ENCODE assay signal across 2 worm cellular contexts in the genomic region with DNA sequence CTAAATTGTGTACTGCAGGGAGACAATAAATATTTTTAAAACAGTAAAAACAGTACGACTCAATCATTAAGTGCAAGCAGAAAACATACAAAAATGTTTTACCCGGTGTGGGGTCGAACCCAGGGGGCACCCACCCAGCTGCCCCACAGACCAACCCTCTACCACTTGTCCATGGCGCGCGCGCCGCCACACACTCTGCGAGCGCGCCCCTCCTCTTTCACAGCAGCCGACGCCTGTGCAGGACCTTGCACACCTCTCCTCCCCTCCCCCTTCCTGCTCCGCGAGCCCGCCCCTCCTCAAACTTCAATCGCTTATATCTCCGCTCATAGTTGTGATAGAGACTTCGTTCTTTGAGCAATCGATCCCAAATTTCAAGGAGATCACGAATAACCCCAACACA.
A peak's percentile ranks its signal among the peaks of the same experiment; 100 is the strongest.
TF ChIP-seq lines count a peak whose summit lies in the region.

No protein-coding gene starts in this region.

TF ChIP-seq in whole organism, L4 larva, 104 proteins besides CTCF, POLR2A, EP300 and RAD21:
- peak; percentile 60 for TF ChIP-seq lin-38 (GFP tag; IDR thresholded peaks at IDR 0.05; lab: Robert Waterston, UW)
- TF ChIP-seq set-16 (GFP tag; IDR thresholded peaks at IDR 0.05; lab: Robert Waterston, UW) = peak; percentile 63
- peak; percentile 63; the same call in 1 of the 2 replicates for TF ChIP-seq snpc-1.2 (GFP tag; IDR thresholded peaks at IDR 0.05; lab: Robert Waterston, UW)

TF ChIP-seq in whole organism, young adult, 124 proteins besides CTCF, POLR2A, EP300 and RAD21:
- TF ChIP-seq ekl-4 (GFP tag; IDR thresholded peaks at IDR 0.05; lab: Robert Waterston, UW) (0 out of 2 replicates have a peak, but pooled peaks have one; percentile 59), rcor-1 (GFP tag; IDR thresholded peaks at IDR 0.05; lab: Robert Waterston, UW) (peak; percentile 63), F39B2.1 (GFP tag; IDR thresholded peaks at IDR 0.05; lab: Robert Waterston, UW) (0 out of 2 replicates have a peak, but pooled peaks have one; percentile 37), lin-26 (GFP tag; IDR thresholded peaks at IDR 0.05; lab: Robert Waterston, UW) (peak; percentile 99), madf-6 (GFP tag; IDR thresholded peaks at IDR 0.05; lab: Robert Waterston, UW) (peak; percentile 55; the same call in 1 of the 2 replicates), D2030.7 (GFP tag; IDR thresholded peaks at IDR 0.05; lab: Robert Waterston, UW) (peak; percentile 51), egrh-3 (GFP tag; IDR thresholded peaks at IDR 0.05; lab: Robert Waterston, UW) (peak; percentile 99), hsf-1 (GFP tag; IDR thresholded peaks at IDR 0.05; lab: Robert Waterston, UW) (peak; percentile 41; the same call in 1 of the 2 replicates), attf-6 (GFP tag; IDR thresholded peaks at IDR 0.05; lab: Robert Waterston, UW) (peak; percentile 71), madf-3 (GFP tag; IDR thresholded peaks at IDR 0.05; lab: Robert Waterston, UW) (peak; percentile 88), mcd-1 (GFP tag; IDR thresholded peaks at IDR 0.05; lab: Robert Waterston, UW) (0 out of 2 replicates have a peak, but pooled peaks have one; percentile 33), pbrm-1 (GFP tag; IDR thresholded peaks at IDR 0.05; lab: Robert Waterston, UW) (peak; percentile 92), Y53G8AR.9 (GFP tag; conservative IDR thresholded peaks at IDR 0.05; lab: Robert Waterston, UW) (0 out of 2 replicates have a peak, but pooled peaks have one; percentile 38)
